Fruit fly (Drosophila melanogaster) whole organism: ENCODE measurements around the gene CG14543.

Experiments
- CG8478 ChIP-seq: fragments of >200 bp; optimal IDR thresholded peaks from 2 replicates; lab custom pipeline; 2018; ENCODE audit warnings: inconsistent platforms
- Dll ChIP-seq: fragments of >200 bp; optimal IDR thresholded peaks from 2 replicates; lab custom pipeline; 2017
- EcR ChIP-seq, 2 experiments: fragments of >200 bp; optimal IDR thresholded peaks; 2 replicates each; lab custom pipeline; 2017; ENCODE audit warnings: missing biosample characterization in 2 of 2, missing genetic modification characterization in 2 of 2, missing genetic modification reagents in 2 of 2
- pan ChIP-seq: fragments of >200 bp; optimal IDR thresholded peaks from 2 replicates; lab custom pipeline; 2017
- psq ChIP-seq: fragments of >200 bp; optimal IDR thresholded peaks from 2 replicates; lab custom pipeline; 2017
- usp ChIP-seq: fragments of >200 bp; optimal IDR thresholded peaks from 2 replicates; lab custom pipeline; 2017; ENCODE audit warnings: missing biosample characterization, missing genetic modification characterization, mixed read lengths

The CG14543 gene

DNA sequence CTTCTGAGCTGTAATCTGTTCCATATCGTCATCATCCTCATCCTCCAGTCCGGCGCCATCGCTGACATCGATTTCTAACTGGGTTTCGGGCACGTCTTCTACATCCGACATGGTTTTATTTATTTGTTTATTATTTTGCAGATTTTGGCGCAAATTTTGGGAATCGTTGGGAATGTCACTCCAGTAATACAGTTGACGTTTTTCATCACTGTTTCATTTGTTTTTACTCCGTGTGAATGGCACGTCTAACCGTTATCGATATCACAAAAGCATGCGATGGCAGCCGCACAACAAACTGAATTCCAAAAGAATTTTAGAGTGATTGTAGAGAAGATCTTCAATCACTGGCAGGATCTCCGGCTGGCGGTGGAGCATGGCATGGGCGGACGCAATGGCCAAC lies at the start of gene CG14543, which contains the start of gene Sld5:
Gene CG14543 (plus strand): TSS at position 250 of the 400 bp plus-strand sequence.
Gene Sld5 (minus strand): TSS at position 167 of the 400 bp plus-strand sequence.
- TF ChIP-seq usp: no peak
- TF ChIP-seq Dll (lab: Kevin White, UChicago): no peak
- TF ChIP-seq EcR (GFP tag; optimal IDR thresholded peaks at IDR 0.05; lab: Kevin White, UChicago): no peak
- no peak for TF ChIP-seq pan (lab: Kevin White, UChicago)

DNA sequence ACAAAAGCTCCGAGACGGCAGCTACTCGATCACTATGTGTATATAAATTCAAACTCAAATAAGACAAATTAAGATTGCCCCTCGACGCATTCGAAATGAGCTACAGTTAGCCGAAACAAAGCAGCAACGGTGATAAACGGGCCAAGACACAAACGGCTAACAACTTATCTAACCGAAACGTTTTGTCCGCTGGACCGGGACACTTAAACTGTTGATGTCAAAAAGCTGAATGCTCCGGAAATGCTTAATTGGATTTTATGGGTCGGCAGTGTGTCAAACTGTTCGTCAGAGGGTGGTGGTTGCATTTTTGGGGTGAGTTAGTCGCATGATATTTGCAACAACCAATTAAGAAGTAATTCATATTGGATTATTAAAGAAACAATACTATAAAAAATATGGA lies 49.1 kb upstream of the CG14543 start:
- TF ChIP-seq psq (lab: Kevin White, UChicago) (no peak), usp (no peak), pan (lab: Kevin White, UChicago) (no peak), CG8478 (lab: Kevin White, UChicago) (no peak), EcR (GFP tag; optimal IDR thresholded peaks at IDR 0.05; lab: Kevin White, UChicago) (no peak), Dll (lab: Kevin White, UChicago) (no peak)

DNA sequence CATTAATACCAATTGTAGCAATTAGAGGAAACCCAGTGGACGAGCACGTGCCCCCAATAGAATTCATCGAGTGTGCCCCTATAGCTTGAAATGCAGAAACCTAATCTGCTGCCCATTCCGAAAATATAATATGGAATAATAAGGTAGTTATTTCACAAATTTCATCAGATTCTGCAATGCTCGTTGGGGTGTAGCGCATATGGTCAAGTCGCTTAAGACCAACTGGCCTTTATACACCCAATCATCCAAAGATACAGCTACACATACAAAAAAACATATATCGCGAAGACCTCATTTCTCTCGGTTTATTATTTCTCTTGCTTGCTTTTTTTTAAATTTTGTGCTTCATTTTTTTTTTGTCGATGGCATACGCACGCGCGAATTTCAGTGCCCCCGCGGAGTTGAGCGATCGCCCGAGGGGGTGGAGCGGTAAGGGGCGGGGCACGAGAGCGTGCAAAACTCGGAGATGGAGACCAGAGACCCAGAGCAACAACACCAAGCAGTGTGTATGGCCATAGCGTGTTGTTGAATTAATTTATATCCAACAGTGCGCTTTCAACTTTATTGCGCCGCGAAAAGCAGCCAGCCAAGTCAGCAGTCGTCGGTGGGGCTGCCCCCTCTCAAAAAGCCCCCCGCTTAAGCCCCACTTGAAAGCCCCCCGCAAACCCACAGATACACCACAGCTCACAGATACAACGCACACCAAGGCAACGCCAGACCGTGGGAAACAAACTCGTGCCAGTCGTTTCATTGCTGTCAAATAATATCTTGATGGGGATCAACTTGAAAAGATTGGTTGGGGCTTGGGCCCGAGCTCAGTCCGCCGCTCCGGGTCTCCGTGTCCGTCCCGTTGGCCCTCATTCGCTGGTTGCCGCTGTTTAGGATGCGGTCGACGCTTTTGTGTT lies 48.2 kb upstream of the CG14543 start:
- TF ChIP-seq EcR (GFP tag; optimal IDR thresholded peaks at IDR 0.05; lab: Kevin White, UChicago) (peak; percentile 20 to 71), psq (lab: Kevin White, UChicago) (no peak), CG8478 (lab: Kevin White, UChicago) (no peak), pan (lab: Kevin White, UChicago) (no peak), Dll (lab: Kevin White, UChicago) (peak; percentile 83)

DNA sequence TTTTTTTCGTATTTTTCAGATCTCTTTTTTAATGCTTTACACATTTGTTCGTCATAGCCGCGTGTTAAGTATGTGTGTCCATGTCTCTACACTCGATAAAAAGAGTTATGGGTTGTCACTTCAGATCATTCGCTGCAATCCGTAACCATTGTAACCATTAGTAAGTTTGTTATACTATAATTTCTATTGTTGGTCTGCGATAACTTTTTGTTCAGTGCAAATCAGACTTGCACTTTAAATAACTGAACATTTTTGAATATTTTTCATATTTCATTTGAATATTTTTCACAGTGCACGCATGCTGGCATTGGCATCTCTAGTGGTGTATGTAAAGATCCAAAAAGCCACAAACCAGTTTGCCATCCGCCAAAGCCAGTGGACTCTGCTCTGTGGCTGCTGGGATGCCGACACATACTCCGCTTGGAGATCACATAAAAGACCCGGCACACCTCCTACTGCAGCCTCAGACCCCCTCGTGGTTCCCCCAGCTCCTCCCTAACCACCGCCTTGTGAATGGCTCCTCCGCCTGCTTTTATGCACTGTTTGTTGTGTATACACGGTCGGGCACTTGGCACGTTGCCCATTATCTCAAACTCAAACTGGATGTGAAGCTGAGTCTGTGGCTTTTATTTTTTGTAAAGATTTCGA lies 47.4 kb upstream of the CG14543 start:
- no peak for TF ChIP-seq pan (lab: Kevin White, UChicago)
- peak in 1 of 2 experiments; percentile 37 for TF ChIP-seq EcR (GFP tag; optimal IDR thresholded peaks at IDR 0.05; lab: Kevin White, UChicago)

DNA sequence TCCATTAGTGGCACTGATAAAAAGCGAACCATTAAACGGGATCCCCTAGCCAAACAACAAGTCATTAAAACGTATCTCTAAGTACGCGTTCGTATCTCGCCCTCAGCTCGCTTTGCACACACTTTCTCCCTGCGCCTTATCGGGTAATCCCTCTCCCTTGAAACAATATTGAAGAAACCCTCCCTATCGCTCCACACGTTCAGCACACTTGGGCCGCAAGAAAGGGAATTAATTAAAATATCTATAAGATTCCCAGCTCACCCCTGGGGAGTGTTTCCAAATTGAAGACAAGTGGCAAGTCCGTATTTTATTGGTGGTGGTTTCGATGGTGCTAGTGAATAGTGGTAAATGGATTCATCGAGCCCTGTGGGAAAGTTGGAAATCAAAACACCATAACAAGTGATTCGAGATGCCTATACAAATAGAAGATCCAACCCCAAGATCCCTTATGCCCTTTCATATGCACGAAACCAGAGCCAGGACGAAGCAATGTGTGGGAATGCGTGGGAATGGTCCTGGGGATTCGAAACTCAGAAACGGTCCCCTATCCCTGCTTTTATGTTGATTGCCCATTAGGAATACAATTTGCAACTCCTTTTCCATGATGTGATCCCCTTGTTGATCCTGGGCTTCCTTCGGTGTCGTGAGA lies 46.5 kb upstream of the CG14543 start:
- TF ChIP-seq pan (lab: Kevin White, UChicago) (no peak), usp (no peak)

DNA sequence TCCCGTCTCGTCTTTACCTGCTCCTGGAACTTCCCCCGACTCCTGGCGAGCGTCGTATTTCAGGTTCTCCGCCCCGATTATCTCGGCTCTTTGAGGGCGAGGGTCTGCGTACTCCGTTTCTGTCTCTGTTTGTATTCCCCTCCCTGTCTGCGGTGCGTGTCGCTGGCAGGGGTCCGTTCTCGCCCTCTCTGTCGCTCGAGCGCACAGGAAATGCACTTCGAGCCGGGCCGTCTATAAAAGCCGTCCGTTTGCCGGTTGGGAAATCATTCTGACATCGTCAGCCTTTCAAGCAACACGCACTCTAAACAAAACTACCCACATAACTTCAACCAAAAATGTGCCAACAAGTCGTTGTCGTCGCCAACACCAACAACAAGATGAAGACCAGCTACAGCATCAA lies 45.8 kb upstream of the CG14543 start:
- TF ChIP-seq CG8478 (lab: Kevin White, UChicago) (no peak), EcR (GFP tag; optimal IDR thresholded peaks at IDR 0.05; lab: Kevin White, UChicago) (no peak), Dll (lab: Kevin White, UChicago) (no peak), usp (no peak), pan (lab: Kevin White, UChicago) (no peak), psq (lab: Kevin White, UChicago) (no peak)

DNA sequence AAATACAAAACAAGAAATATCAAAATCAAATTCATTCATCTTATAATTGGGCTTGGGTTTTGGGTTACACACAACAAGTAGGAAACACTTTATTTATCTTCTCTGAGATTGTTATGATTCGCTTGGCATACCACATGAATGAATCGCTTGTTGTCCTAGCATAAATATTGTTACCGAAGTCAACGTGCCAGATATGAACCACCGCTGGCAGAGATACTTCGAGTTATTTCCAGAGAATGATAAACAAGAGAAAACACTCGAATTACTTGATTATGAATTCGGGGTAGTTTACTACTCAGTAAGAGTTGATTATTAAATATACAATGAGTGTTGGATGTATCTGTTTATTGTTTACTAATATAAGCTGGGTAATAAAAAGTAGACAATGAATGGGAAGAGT lies 44.9 kb upstream of the CG14543 start:
- TF ChIP-seq Dll (lab: Kevin White, UChicago) (no peak), CG8478 (lab: Kevin White, UChicago) (no peak), pan (lab: Kevin White, UChicago) (no peak), usp (no peak), psq (lab: Kevin White, UChicago) (no peak), EcR (GFP tag; optimal IDR thresholded peaks at IDR 0.05; lab: Kevin White, UChicago) (no peak)

DNA sequence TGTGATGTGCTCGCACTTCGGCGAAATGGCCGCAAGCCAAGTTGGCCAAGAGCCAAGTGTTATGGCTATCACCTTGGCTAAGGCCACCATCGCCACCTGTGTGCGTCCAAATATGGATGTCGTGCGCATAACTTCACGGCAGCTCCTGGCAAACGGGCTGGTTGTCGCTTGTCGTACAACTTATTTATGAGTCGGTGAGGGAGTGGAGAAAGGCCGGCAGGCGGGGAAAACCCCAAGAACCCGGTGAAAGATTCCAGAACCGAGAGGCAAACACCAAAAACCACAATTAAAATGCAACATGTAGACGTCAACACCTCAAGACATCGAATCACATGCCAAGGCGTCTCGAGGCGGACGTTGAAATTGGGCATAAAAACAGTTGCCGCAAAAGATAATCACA lies 44.1 kb upstream of the CG14543 start:
- TF ChIP-seq usp: no peak
- TF ChIP-seq psq (lab: Kevin White, UChicago): no peak
- TF ChIP-seq pan (lab: Kevin White, UChicago): no peak
- no peak for TF ChIP-seq Dll (lab: Kevin White, UChicago)
- no peak for TF ChIP-seq CG8478 (lab: Kevin White, UChicago)
- no peak for TF ChIP-seq EcR (GFP tag; optimal IDR thresholded peaks at IDR 0.05; lab: Kevin White, UChicago)

DNA sequence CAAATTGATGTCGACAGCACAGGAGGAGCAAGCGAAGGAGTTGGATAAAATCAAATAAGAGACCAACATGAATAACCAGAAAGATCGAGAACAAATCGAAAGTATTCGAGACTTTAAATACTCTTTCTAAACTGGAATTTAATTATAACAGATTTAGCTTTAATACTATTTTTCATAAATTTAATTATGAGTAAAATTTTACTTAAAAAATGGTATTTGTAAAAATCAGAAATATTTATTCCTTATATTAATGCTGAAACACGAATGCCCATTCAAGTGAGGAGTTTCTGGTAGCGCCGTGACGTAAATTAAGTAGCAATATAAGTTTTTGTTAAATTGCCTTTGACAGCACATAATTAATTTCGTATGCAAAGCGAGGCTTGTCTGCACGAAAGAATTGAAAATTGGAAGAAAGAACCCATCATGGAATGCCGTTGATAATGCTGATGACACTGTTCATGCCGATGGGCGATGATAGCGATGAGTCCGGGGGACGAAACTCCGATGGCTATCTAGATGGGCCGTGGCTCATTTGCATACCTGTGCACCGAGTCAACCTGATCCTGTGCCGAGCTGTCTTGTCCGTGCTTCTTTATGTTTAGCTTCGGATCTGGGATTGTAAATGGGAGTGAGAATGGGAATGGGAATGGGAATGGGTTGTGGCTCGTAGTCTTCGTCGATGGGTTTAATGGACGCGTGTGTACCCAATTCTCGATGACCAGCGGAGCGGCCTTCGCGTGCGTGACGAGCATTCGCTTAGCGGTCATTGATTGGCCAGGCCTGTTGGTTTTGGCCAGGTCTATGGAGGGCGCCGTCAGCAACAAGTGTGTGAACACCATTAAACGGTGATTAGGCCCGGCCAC lies 43.4 kb upstream of the CG14543 start:
- TF ChIP-seq Dll (lab: Kevin White, UChicago): no peak
- TF ChIP-seq EcR (GFP tag; optimal IDR thresholded peaks at IDR 0.05; lab: Kevin White, UChicago): peak in 1 of 2 experiments; percentile 30

DNA sequence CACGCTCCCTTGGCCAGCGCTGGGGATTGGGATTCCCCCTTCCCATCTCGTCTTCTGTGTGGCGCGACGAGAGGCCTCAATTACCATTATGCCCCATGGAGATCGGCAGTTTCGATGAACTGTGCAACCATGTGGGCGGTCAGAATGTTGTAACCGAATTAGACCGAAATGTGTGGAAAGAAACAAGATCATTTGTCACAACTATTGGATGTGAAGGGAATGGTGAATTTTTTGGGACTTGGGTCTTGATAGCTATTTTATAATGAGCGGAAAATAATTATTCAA lies 42.8 kb upstream of the CG14543 start:
- TF ChIP-seq usp (no peak), psq (lab: Kevin White, UChicago) (no peak), CG8478 (lab: Kevin White, UChicago) (no peak), Dll (lab: Kevin White, UChicago) (no peak), pan (lab: Kevin White, UChicago) (no peak), EcR (GFP tag; optimal IDR thresholded peaks at IDR 0.05; lab: Kevin White, UChicago) (no peak)

DNA sequence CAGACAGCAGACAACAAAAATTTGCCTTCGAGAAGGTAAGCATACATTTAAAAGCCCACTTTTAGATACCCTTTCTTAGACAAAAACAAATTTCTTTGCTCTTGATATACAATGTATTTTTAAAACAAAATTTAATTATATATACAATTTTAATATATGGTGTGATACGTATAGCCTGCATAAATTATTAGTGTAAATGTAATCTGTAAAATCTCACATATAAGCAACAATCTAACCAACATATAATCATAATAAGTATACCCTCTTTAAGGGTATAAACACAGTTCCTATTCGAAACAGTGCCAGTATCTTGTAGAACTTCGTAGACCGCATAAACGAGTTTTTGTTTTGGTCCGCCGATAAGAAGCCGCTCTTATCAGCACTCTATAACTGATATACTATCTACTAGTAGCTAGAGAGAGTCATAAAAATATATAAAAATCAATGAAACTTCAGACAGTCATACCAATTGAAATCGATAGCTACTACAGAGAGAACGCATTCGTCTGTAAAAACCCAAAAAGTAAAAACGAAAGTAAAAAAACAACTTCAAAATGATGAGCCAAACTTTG lies 42.1 kb upstream of the CG14543 start, which contains the start of gene Kaz-m1:
Gene Kaz-m1 (plus strand): TSS at position 460 of the 572 bp plus-strand sequence.
- TF ChIP-seq Dll (lab: Kevin White, UChicago) (no peak), psq (lab: Kevin White, UChicago) (no peak)
